Worm (Caenorhabditis elegans) whole organism, L1 larva: ENCODE measurements around the gene glc-4.

Experiments
- C04F5.9 ChIP-seq: sonication (generic microtip); optimal IDR thresholded peaks from 2 replicates; lab custom pipeline; 2016; ENCODE audit warnings: missing genetic modification characterization, missing compliant biosample characterization
- C16A3.4 ChIP-seq: fragments of 150-350 bp; optimal IDR thresholded peaks from 2 replicates; lab custom pipeline; 2014; ENCODE audit warnings: missing biosample characterization, missing genetic modification characterization
- F16B12.6 ChIP-seq: fragments of 150-350 bp; optimal IDR thresholded peaks from 2 replicates; lab custom pipeline; 2014; ENCODE audit warnings: missing biosample characterization, missing genetic modification characterization
- blmp-1 ChIP-seq: fragments of 150-350 bp; optimal IDR thresholded peaks from 2 replicates; lab custom pipeline; 2014; ENCODE audit warnings: missing biosample characterization, missing genetic modification characterization
- ceh-8 ChIP-seq: fragments of 200-800 bp; sonication (Bioruptor generic); optimal IDR thresholded peaks from 2 replicates; lab custom pipeline; 2018; ENCODE audit warnings: mild to moderate bottlenecking, missing genetic modification characterization, moderate library complexity, missing compliant biosample characterization
- dpl-1 ChIP-seq, 3 experiments: fragments of 150-350 bp in 2 of 3; sonication (generic microtip) in 1 of 3; optimal IDR thresholded peaks; 2 replicates each; lab custom pipeline; 2014 to 2017; ENCODE audit warnings: missing biosample characterization in 3 of 3, missing genetic modification characterization in 3 of 3, missing genetic modification reagents in 3 of 3
- dsc-1 ChIP-seq: sonication (generic microtip); optimal IDR thresholded peaks from 2 replicates; lab custom pipeline; 2016; ENCODE audit warnings: mild to moderate bottlenecking, missing genetic modification characterization, missing compliant biosample characterization
- efl-1 ChIP-seq, 4 experiments: fragments of 150-350 bp; optimal IDR thresholded peaks in 3 of 4; peaks in 1 of 4; 1 replicate in 1 of 4; 2 replicates in 3 of 4; lab custom pipeline; 2014; ENCODE audit warnings: missing biosample characterization in 2 of 4, missing genetic modification characterization in 2 of 4, missing genetic modification reagents in 2 of 4
- elt-2 ChIP-seq: sonication (generic microtip); optimal IDR thresholded peaks from 2 replicates; lab custom pipeline; 2016; ENCODE audit warnings: missing genetic modification characterization, mild to moderate bottlenecking, inconsistent platforms, missing compliant biosample characterization, missing genetic modification reagents
- elt-3 ChIP-seq, 6 experiments: fragments of 150-350 bp in 1 of 6; sonication (generic microtip); optimal IDR thresholded peaks; 2 replicates each; lab custom pipeline; 2017 to 2018; ENCODE audit warnings: missing biosample characterization in 6 of 6, missing genetic modification characterization in 6 of 6, inconsistent platforms in 1 of 6
- fkh-8 ChIP-seq: sonication (generic microtip); optimal IDR thresholded peaks from 2 replicates; lab custom pipeline; 2016; ENCODE audit warnings: mild to moderate bottlenecking, missing genetic modification characterization, missing compliant biosample characterization
- grh-1 ChIP-seq: fragments of 200-800 bp; sonication (Bioruptor generic); IDR thresholded peaks from 2 replicates; pipeline ENCODE4 v1.3.6; 2022; ENCODE audit warnings: missing genetic modification reagents, missing genetic modification characterization, missing compliant biosample characterization
- hlh-17 ChIP-seq: fragments of 200-800 bp; sonication (Bioruptor generic); optimal IDR thresholded peaks from 2 replicates; lab custom pipeline; 2018; ENCODE audit warnings: missing genetic modification characterization, mild to moderate bottlenecking, missing compliant biosample characterization, moderate library complexity, borderline replicate concordance
- hlh-4 ChIP-seq: sonication (generic microtip); optimal IDR thresholded peaks from 2 replicates; lab custom pipeline; 2016; ENCODE audit warnings: mild to moderate bottlenecking, missing genetic modification characterization, missing compliant biosample characterization
- hpl-2 ChIP-seq: fragments of 150-350 bp; optimal IDR thresholded peaks from 2 replicates; lab custom pipeline; 2014; ENCODE audit warnings: missing biosample characterization, missing genetic modification reagents, missing genetic modification characterization
- irx-1 ChIP-seq: sonication (generic microtip); optimal IDR thresholded peaks from 2 replicates; lab custom pipeline; 2016; ENCODE audit warnings: missing genetic modification characterization, missing compliant biosample characterization
- jun-1 ChIP-seq: fragments of 150-350 bp; optimal IDR thresholded peaks from 2 replicates; lab custom pipeline; 2014; ENCODE audit warnings: missing biosample characterization, missing genetic modification reagents, missing genetic modification characterization
- lin-14 ChIP-seq: fragments of 200-800 bp; sonication (Bioruptor generic); optimal IDR thresholded peaks from 2 replicates; lab custom pipeline; 2018; ENCODE audit warnings: mild to moderate bottlenecking, missing genetic modification characterization, moderate library complexity, missing compliant biosample characterization
- lin-15B ChIP-seq: fragments of 150-350 bp; sonication (generic microtip); optimal IDR thresholded peaks from 3 replicates; lab custom pipeline; 2014; ENCODE audit warnings: missing biosample characterization, missing genetic modification characterization
- lin-35 ChIP-seq, 2 experiments: fragments of 150-350 bp; optimal IDR thresholded peaks; 2 replicates each; lab custom pipeline; 2014; ENCODE audit warnings: missing biosample characterization in 2 of 2, missing genetic modification characterization in 2 of 2, missing genetic modification reagents in 2 of 2
- lin-39 ChIP-seq: fragments of 150-350 bp; optimal IDR thresholded peaks from 2 replicates; lab custom pipeline; 2014; ENCODE audit warnings: missing biosample characterization, missing genetic modification reagents, missing genetic modification characterization
- lir-3 ChIP-seq: sonication (generic microtip); optimal IDR thresholded peaks from 2 replicates; lab custom pipeline; 2016; ENCODE audit warnings: mild to moderate bottlenecking, missing genetic modification characterization, moderate library complexity, missing compliant biosample characterization; ENCODE audit not compliant: poor library complexity
- lsy-2 ChIP-seq, 2 experiments: fragments of 150-350 bp; optimal IDR thresholded peaks; 2 replicates each; lab custom pipeline; 2014; ENCODE audit warnings: missing biosample characterization in 2 of 2, missing genetic modification characterization in 2 of 2
- mab-9 ChIP-seq: fragments of 200-800 bp; sonication (Bioruptor generic); IDR thresholded peaks from 2 replicates; pipeline ENCODE4 v1.3.6; 2022; ENCODE audit warnings: missing genetic modification reagents, missing genetic modification characterization, missing compliant biosample characterization
- mdl-1 ChIP-seq, 2 experiments: fragments of 150-350 bp; optimal IDR thresholded peaks; 2 replicates each; lab custom pipeline; 2014 to 2017; ENCODE audit warnings: missing biosample characterization in 2 of 2, missing genetic modification characterization in 2 of 2, inconsistent platforms in 1 of 2
- mep-1 ChIP-seq: fragments of 150-350 bp; optimal IDR thresholded peaks from 2 replicates; lab custom pipeline; 2014; ENCODE audit warnings: missing biosample characterization, missing genetic modification characterization
- nhr-12 ChIP-seq: sonication (generic microtip); optimal IDR thresholded peaks from 2 replicates; lab custom pipeline; 2017; ENCODE audit warnings: missing biosample characterization, missing genetic modification characterization
- nhr-20 ChIP-seq: sonication (generic microtip); optimal IDR thresholded peaks from 2 replicates; lab custom pipeline; 2016; ENCODE audit warnings: mild to moderate bottlenecking, missing genetic modification characterization, missing compliant biosample characterization
- nhr-47 ChIP-seq: sonication (generic microtip); optimal IDR thresholded peaks from 2 replicates; lab custom pipeline; 2016; ENCODE audit warnings: mild to moderate bottlenecking, missing genetic modification characterization, moderate library complexity, missing compliant biosample characterization
- nhr-77 ChIP-seq: fragments of 150-350 bp; optimal IDR thresholded peaks from 2 replicates; lab custom pipeline; 2014; ENCODE audit warnings: missing biosample characterization, missing genetic modification characterization
- nhr-90 ChIP-seq: sonication (generic microtip); optimal IDR thresholded peaks from 2 replicates; lab custom pipeline; 2016; ENCODE audit warnings: mild to moderate bottlenecking, missing genetic modification characterization, missing compliant biosample characterization; ENCODE audit not compliant: poor library complexity
- pax-3 ChIP-seq: fragments of 200-800 bp; sonication (Bioruptor generic); optimal IDR thresholded peaks from 2 replicates; lab custom pipeline; 2018; ENCODE audit warnings: mild to moderate bottlenecking, missing genetic modification characterization, moderate library complexity, missing compliant biosample characterization
- pqm-1 ChIP-seq: sonication (generic microtip); optimal IDR thresholded peaks from 3 replicates; lab custom pipeline; 2017; ENCODE audit warnings: missing biosample characterization, missing genetic modification characterization
- snu-23 ChIP-seq: sonication (generic microtip); optimal IDR thresholded peaks from 2 replicates; lab custom pipeline; 2016; ENCODE audit warnings: missing genetic modification characterization, missing compliant biosample characterization
- sox-4 ChIP-seq: sonication (generic microtip); optimal IDR thresholded peaks from 2 replicates; lab custom pipeline; 2016; ENCODE audit warnings: missing genetic modification characterization, missing compliant biosample characterization
- unc-130 ChIP-seq: fragments of 150-350 bp; optimal IDR thresholded peaks from 2 replicates; lab custom pipeline; 2017; ENCODE audit warnings: missing biosample characterization, missing genetic modification characterization, inconsistent platforms
- unc-98 ChIP-seq: fragments of 200-800 bp; sonication (Bioruptor generic); IDR thresholded peaks from 2 replicates; pipeline ENCODE4 v1.3.6; 2022; ENCODE audit warnings: missing genetic modification characterization, missing compliant biosample characterization
- xbp-1 ChIP-seq: sonication (generic microtip); optimal IDR thresholded peaks from 2 replicates; lab custom pipeline; 2016; ENCODE audit warnings: missing genetic modification characterization, missing compliant biosample characterization
- zip-4 ChIP-seq: fragments of 200-800 bp; sonication (Bioruptor generic); optimal IDR thresholded peaks from 2 replicates; lab custom pipeline; 2018; ENCODE audit warnings: mild to moderate bottlenecking, missing genetic modification characterization, moderate library complexity, missing compliant biosample characterization

Gene glc-4

DNA sequence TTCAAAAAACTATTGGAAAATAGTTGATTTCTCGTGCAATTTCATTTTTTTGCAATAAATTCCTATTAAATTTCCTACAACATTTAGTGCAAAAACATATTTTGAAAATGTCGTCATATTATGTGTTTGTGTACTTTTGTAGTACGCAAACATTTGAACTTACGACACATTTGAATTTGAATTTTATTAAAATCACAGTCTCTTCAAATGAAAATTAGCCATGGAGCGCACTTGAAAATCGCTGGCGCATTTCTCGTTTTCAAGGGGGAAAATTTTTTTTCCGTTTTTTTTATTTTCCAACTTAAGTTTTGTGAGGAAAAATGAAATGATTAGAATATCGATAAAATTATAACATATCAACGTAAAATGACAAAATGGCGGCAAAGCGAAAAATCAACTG is 27.2 kb downstream of the glc-4 start (continued):
- TF ChIP-seq zip-4 (GFP tag; lab: Kevin White, UChicago) (no peak), lin-35 (GFP tag; optimal IDR thresholded peaks at IDR 0.05; lab: Kevin White, UChicago) (peak in 1 of 2 experiments; percentile 82), lin-14 (GFP tag; lab: Kevin White, UChicago) (peak; percentile 50), fkh-8 (no peak), lin-39 (tag; lab: Kevin White, UChicago) (no peak), unc-130 (tag; lab: Kevin White, UChicago) (no peak)

DNA sequence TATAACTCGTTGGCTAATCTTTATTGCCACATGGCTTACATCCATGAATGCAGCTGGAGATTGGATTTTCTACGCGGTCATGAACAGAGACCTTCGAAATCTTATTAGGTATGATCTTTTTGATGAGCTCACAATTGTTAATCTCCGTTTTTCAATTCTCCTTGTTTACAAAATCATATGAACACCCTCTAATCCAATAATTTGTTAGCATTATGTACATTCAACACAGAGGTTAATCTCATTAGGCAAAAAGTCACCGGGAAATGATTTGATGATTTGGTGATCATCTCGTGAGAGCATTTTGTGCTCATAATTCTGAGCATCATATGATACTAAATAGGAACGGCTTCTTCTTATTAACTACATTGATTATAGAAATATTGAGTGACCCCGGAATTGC is 28.5 kb downstream of the glc-4 start:
- TF ChIP-seq ceh-8 (GFP tag; lab: Kevin White, UChicago) (peak; percentile 8), unc-98 (GFP tag; lab: Robert Waterston, UW) (no peak), sox-4 (tag; lab: Kevin White, UChicago) (peak; percentile 17), pax-3 (peak; percentile 73), dsc-1 (peak; percentile 99), fkh-8 (no peak), hlh-4 (no peak), efl-1 (optimal IDR thresholded peaks at IDR 0.05; lab: Kevin White, UChicago) (no peak), efl-1 (GFP tag; optimal IDR thresholded peaks at IDR 0.05 in 1 of 2; lab: Kevin White, UChicago) (peak in 1 of 2 experiments; percentile 67), nhr-47 (tag; lab: Kevin White, UChicago) (peak; percentile 30)

DNA sequence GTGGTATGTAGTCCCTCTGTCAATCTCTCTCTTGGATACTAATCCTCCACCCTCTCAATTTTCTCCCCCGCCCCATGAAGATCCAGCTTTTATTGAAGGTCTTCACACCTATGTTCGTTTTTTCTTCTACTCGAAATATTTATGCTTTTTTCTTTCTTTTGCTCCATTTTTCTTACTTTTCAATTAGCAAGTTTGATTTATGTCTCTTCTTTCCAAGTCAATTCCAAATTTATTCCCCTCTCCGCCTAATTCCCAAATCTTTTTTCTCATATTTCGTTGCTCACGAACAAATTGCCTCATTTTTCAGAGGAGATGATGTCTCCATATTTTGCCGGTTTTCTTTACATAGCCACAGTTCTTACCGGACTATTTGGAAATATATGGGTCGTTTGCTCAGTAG is 30.4 kb downstream of the glc-4 start, which contains the start of gene npr-31:
Gene npr-31 (plus strand): TSS at position 301 of the 400 bp plus-strand sequence.
- TF ChIP-seq elt-3 (tag; optimal IDR thresholded peaks at IDR 0.05; lab: Kevin White, UChicago) (no peak), grh-1 (GFP tag; lab: Robert Waterston, UW) (no peak), hlh-17 (GFP tag; lab: Kevin White, UChicago) (no peak), mab-9 (no peak), lir-3 (tag; lab: Kevin White, UChicago) (no peak), lin-14 (GFP tag; lab: Kevin White, UChicago) (no peak), pqm-1 (tag; lab: Kevin White, UChicago) (no peak), lin-35 (GFP tag; optimal IDR thresholded peaks at IDR 0.05; lab: Kevin White, UChicago) (no peak), mdl-1 (tag; optimal IDR thresholded peaks at IDR 0.05; lab: Kevin White, UChicago) (no peak)
- TF ChIP-seq, all 84 proteins: peak for 0

DNA sequence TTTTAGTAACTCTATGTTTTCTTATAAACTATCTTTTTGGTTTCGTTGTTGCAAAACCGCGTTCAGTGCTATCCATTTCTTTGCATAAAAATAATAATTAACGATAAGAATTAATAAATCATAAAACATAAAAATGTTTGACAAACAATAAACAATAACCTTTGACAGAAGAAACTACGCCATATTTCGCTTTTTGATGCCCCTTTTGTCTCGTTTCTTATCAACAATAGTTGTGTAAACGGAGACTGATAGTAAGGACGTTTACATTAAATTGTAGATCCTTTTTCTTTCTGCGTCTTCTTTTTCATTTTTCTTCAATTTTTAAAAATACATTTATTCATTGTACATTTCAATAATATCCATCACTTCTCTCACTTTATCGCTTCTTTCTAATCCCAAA is 35.7 kb downstream of the glc-4 start:
- TF ChIP-seq elt-3 (tag; optimal IDR thresholded peaks at IDR 0.05; lab: Kevin White, UChicago) (peak in 1 of 6 experiments; percentile 1), elt-2 (peak; percentile 72), lin-35 (GFP tag; optimal IDR thresholded peaks at IDR 0.05; lab: Kevin White, UChicago) (peak in 1 of 2 experiments; percentile 30), nhr-20 (peak; percentile 24), C04F5.9 (tag; lab: Kevin White, UChicago) (no peak), snu-23 (GFP tag; lab: Kevin White, UChicago) (no peak), nhr-90 (tag; lab: Kevin White, UChicago) (peak; percentile 30)

DNA sequence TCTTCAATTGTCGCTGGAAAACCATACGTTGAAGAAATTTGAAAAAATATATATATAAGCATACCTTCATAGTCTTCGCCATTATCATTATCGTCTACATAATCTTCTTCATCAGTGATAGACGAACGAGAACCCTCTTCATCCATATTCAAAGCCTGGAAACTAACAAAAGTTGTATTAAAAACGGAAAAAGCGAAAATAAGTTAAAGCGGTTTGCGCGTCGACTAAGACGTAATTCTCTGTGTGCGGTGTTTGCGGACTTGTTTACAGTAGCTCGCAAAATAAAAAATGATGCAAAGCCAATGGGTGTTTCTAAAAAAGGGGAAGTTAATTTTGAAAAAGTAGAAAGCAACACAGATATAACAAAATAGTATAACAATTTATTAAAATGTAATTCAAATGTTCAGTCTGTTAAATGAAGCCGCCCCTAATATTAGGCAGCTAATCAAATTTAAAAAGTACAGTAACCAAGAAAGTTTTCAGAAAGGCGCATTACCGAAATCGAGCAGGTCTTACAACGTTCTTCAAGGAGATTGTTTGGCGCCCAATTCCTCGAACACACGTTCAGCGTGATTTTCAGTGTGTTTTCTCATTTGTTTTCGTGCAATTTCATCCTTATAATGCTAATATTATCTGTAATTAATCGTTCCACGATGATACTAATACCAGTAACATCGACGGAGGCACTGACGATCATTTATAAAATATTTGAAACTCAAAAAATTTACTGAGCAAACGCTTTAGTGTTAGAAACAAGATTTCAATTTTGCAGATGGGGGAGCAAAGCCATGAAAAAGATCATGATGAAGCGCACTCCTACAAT is 42.7 kb downstream of the glc-4 start, which contains the start of the genes T07F8.4 and gld-3:
Gene T07F8.4 (minus strand): TSS at position 162 of the 823 bp plus-strand sequence.
Gene gld-3 (plus strand): TSS at position 773 of the 823 bp plus-strand sequence.
- TF ChIP-seq dpl-1 (GFP tag; optimal IDR thresholded peaks at IDR 0.05; lab: Kevin White, UChicago): peak; percentile 8 to 63 (median 29)
- no peak for TF ChIP-seq ceh-8 (GFP tag; lab: Kevin White, UChicago)
- TF ChIP-seq lin-15B (tag; lab: Kevin White, UChicago): no peak
- TF ChIP-seq nhr-47 (tag; lab: Kevin White, UChicago): no peak
- peak; percentile 44 to 62 for TF ChIP-seq lin-35 (GFP tag; optimal IDR thresholded peaks at IDR 0.05; lab: Kevin White, UChicago)
- TF ChIP-seq irx-1 (tag; lab: Kevin White, UChicago): no peak
- TF ChIP-seq xbp-1: no peak
- TF ChIP-seq hpl-2 (GFP tag; lab: Kevin White, UChicago): no peak
- TF ChIP-seq mep-1 (tag; lab: Kevin White, UChicago): peak; percentile 75
- TF ChIP-seq lsy-2 (tag; optimal IDR thresholded peaks at IDR 0.05; lab: Kevin White, UChicago): peak; percentile 84 to 97
- TF ChIP-seq nhr-77 (tag; lab: Kevin White, UChicago): no peak
- no peak for TF ChIP-seq jun-1 (tag; lab: Kevin White, UChicago)
- TF ChIP-seq F16B12.6: peak; percentile 81
- peak; percentile 39 to 43 for TF ChIP-seq efl-1 (optimal IDR thresholded peaks at IDR 0.05; lab: Kevin White, UChicago)
- TF ChIP-seq efl-1 (GFP tag; optimal IDR thresholded peaks at IDR 0.05 in 1 of 2; lab: Kevin White, UChicago): peak; percentile 50 to 55
- TF ChIP-seq pqm-1 (tag; lab: Kevin White, UChicago): no peak
- TF ChIP-seq C16A3.4 (tag; lab: Kevin White, UChicago): peak; percentile 47
- no peak for TF ChIP-seq nhr-12
- TF ChIP-seq blmp-1 (tag; lab: Kevin White, UChicago): peak; percentile 60
- TF ChIP-seq hlh-4: no peak
- TF ChIP-seq, all 84 proteins: peak for 8
